Fruit fly (Drosophila melanogaster) whole organism, adult: ENCODE measurements around the gene His3.3A.

Experiments
- CG12768 ChIP-seq: fragments of 200-800 bp; sonication (Bioruptor generic); optimal IDR thresholded peaks from 2 replicates; lab custom pipeline; 2017; ENCODE audit warnings: missing biosample characterization, missing genetic modification characterization, mild to moderate bottlenecking, moderate library complexity, missing genetic modification reagents
- CG14711 ChIP-seq: fragments of 200-800 bp; sonication (Bioruptor generic); optimal IDR thresholded peaks from 2 replicates; lab custom pipeline; 2018; ENCODE audit warnings: missing biosample characterization, mild to moderate bottlenecking, missing genetic modification characterization, moderate library complexity
- CG33017 ChIP-seq: fragments of 200-800 bp; sonication (Bioruptor generic); optimal IDR thresholded peaks from 2 replicates; lab custom pipeline; 2018; ENCODE audit warnings: missing biosample characterization, mild to moderate bottlenecking, missing genetic modification characterization, moderate library complexity
- Clk ChIP-seq: fragments of 200-800 bp; sonication (Bioruptor generic); optimal IDR thresholded peaks from 2 replicates; lab custom pipeline; 2017; ENCODE audit warnings: missing biosample characterization, missing genetic modification characterization
- kay ChIP-seq: fragments of 200-800 bp; sonication (Bioruptor generic); peaks from one replicate; lab custom pipeline; 2016; ENCODE audit warnings: missing biosample characterization, missing genetic modification characterization, borderline replicate concordance

DNA sequence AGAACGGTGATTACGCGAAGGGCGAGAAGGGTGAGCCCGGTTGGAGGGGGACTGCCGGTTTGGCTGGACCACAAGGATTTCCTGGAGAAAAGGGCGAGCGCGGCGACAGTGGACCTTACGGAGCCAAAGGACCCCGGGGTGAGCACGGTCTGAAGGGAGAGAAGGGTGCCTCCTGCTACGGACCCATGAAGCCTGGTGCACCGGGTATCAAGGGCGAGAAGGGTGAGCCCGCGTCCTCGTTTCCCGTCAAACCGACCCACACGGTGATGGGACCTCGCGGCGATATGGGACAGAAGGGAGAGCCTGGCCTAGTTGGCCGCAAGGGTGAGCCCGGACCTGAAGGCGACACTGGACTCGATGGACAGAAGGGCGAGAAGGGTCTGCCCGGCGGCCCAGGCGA lies 23.5 kb upstream of the His3.3A start:
- no peak for TF ChIP-seq CG14711
- no peak for TF ChIP-seq kay (GFP tag; lab: Kevin White, UChicago)
- TF ChIP-seq Clk (GFP tag; lab: Kevin White, UChicago): no peak
- no peak for TF ChIP-seq CG12768 (GFP tag; lab: Kevin White, UChicago)
- no peak for TF ChIP-seq CG33017 (tag; lab: Kevin White, UChicago)
